Fruit fly (Drosophila melanogaster) whole organism, embryonic: Measurements from ENCODE around the gene CG7378.
A peak's percentile ranks its signal among the peaks of the same experiment; 100 is the strongest.

Source experiments
- Atf-2 ChIP-seq: fragments of 200-800 bp; sonication (Bioruptor generic); optimal IDR thresholded peaks from 2 replicates; lab custom pipeline; 2016; ENCODE audit warnings: missing biosample characterization, missing genetic modification characterization
- CG10267 ChIP-seq: fragments of 200-800 bp; sonication (Bioruptor generic); optimal IDR thresholded peaks from 2 replicates; lab custom pipeline; 2018; ENCODE audit warnings: missing biosample characterization, mild to moderate bottlenecking, missing genetic modification characterization, moderate library complexity
- CG10565 ChIP-seq: fragments of 200-800 bp; sonication (Bioruptor generic); optimal IDR thresholded peaks from 3 replicates; lab custom pipeline; 2016; ENCODE audit warnings: missing biosample characterization, mild to moderate bottlenecking, missing genetic modification characterization
- CG12104 ChIP-seq: fragments of 200-800 bp; sonication (Bioruptor generic); optimal IDR thresholded peaks from 3 replicates; lab custom pipeline; 2016; ENCODE audit warnings: missing biosample characterization, missing genetic modification characterization
- CG12219 ChIP-seq: fragments of 200-800 bp; sonication (Bioruptor generic); optimal IDR thresholded peaks from 3 replicates; lab custom pipeline; 2018; ENCODE audit warnings: missing biosample characterization, mild to moderate bottlenecking, missing genetic modification characterization
- CG1233 ChIP-seq: fragments of 200-800 bp; sonication (Bioruptor generic); optimal IDR thresholded peaks from 4 replicates; lab custom pipeline; 2018; ENCODE audit warnings: missing biosample characterization, mild to moderate bottlenecking, missing genetic modification characterization
- CG12391 ChIP-seq: fragments of 200-800 bp; sonication (Bioruptor generic); optimal IDR thresholded peaks from 3 replicates; lab custom pipeline; 2018; ENCODE audit warnings: missing biosample characterization, mild to moderate bottlenecking, missing genetic modification characterization, moderate library complexity
- CG13424 ChIP-seq: fragments of 200-800 bp; sonication (Bioruptor generic); optimal IDR thresholded peaks from 2 replicates; lab custom pipeline; 2019; ENCODE audit warnings: missing biosample characterization, mild to moderate bottlenecking, missing genetic modification characterization, moderate library complexity
- CG15514 ChIP-seq: fragments of 200-800 bp; sonication (Bioruptor generic); optimal IDR thresholded peaks from 3 replicates; lab custom pipeline; 2017; ENCODE audit warnings: missing biosample characterization, missing genetic modification characterization, mild to moderate bottlenecking, moderate library complexity, missing genetic modification reagents
- CG15601 ChIP-seq: fragments of 200-800 bp; sonication (Bioruptor generic); optimal IDR thresholded peaks from 3 replicates; lab custom pipeline; 2019; ENCODE audit warnings: missing biosample characterization, mild to moderate bottlenecking, missing genetic modification characterization, moderate library complexity
- CG17385 ChIP-seq: fragments of 200-800 bp; sonication (Bioruptor generic); optimal IDR thresholded peaks from 3 replicates; lab custom pipeline; 2018; ENCODE audit warnings: missing biosample characterization, mild to moderate bottlenecking, missing genetic modification characterization
- CG18262 ChIP-seq: fragments of 200-800 bp; optimal IDR thresholded peaks from 3 replicates; lab custom pipeline; 2019; ENCODE audit warnings: missing biosample characterization, mild to moderate bottlenecking, missing genetic modification characterization, moderate library complexity
- CG30403 ChIP-seq: fragments of 200-800 bp; sonication (Bioruptor generic); optimal IDR thresholded peaks from 3 replicates; lab custom pipeline; 2016; ENCODE audit warnings: missing biosample characterization, missing genetic modification characterization
- CG4282 ChIP-seq: fragments of 200-800 bp; sonication (Bioruptor generic); optimal IDR thresholded peaks from 2 replicates; lab custom pipeline; 2016; ENCODE audit warnings: missing biosample characterization, missing genetic modification characterization
- CG4424 ChIP-seq: fragments of 200-800 bp; sonication (Bioruptor generic); optimal IDR thresholded peaks from 3 replicates; lab custom pipeline; 2016; ENCODE audit warnings: missing biosample characterization, missing genetic modification characterization
- CG6254 ChIP-seq: fragments of 200-800 bp; sonication (Bioruptor generic); optimal IDR thresholded peaks from 3 replicates; lab custom pipeline; 2017; ENCODE audit warnings: mild to moderate bottlenecking, missing biosample characterization, missing genetic modification reagents, missing genetic modification characterization
- CG8359 ChIP-seq: fragments of 200-800 bp; sonication (Bioruptor generic); optimal IDR thresholded peaks from 2 replicates; lab custom pipeline; 2017; ENCODE audit warnings: missing biosample characterization, mild to moderate bottlenecking, missing genetic modification characterization, borderline replicate concordance
- CG9215 ChIP-seq: fragments of 200-800 bp; sonication (Bioruptor generic); IDR thresholded peaks from 2 replicates; pipeline ENCODE4 v1.3.6; 2022; ENCODE audit warnings: missing biosample characterization, missing genetic modification characterization
- Dad ChIP-seq: fragments of 200-800 bp; sonication (Bioruptor generic); optimal IDR thresholded peaks from 3 replicates; lab custom pipeline; 2016; ENCODE audit warnings: missing biosample characterization, missing genetic modification characterization
- ERR ChIP-seq: fragments of 200-800 bp; sonication (Bioruptor generic); optimal IDR thresholded peaks from 2 replicates; lab custom pipeline; 2016; ENCODE audit warnings: missing biosample characterization, missing genetic modification characterization
- Hand ChIP-seq: fragments of 200-800 bp; sonication (Bioruptor generic); optimal IDR thresholded peaks from 2 replicates; lab custom pipeline; 2017; ENCODE audit warnings: mild to moderate bottlenecking, missing biosample characterization, missing genetic modification reagents, missing genetic modification characterization
- Hsf ChIP-seq: fragments of 200-800 bp; sonication (Bioruptor generic); optimal IDR thresholded peaks from 3 replicates; lab custom pipeline; 2016; ENCODE audit warnings: missing biosample characterization, missing genetic modification characterization
- Lpt ChIP-seq: fragments of >200 bp; optimal IDR thresholded peaks from 2 replicates; lab custom pipeline; 2018; ENCODE audit warnings: missing biosample characterization, missing genetic modification characterization
- NC2β ChIP-seq: fragments of 200-800 bp; sonication (Bioruptor generic); optimal IDR thresholded peaks from 2 replicates; lab custom pipeline; 2016; ENCODE audit warnings: missing biosample characterization, missing genetic modification characterization
- Nf-YA ChIP-seq: fragments of 200-800 bp; sonication (Bioruptor generic); IDR thresholded peaks from 2 replicates; pipeline ENCODE4 v1.3.6; 2022; ENCODE audit warnings: missing biosample characterization, missing genetic modification characterization
- Optix ChIP-seq: fragments of 200-800 bp; sonication (Bioruptor generic); IDR thresholded peaks from 3 replicates; pipeline ENCODE4 v1.3.6; 2022; ENCODE audit warnings: missing biosample characterization, missing genetic modification characterization
- Ptx1 ChIP-seq: fragments of 200-800 bp; sonication (Bioruptor generic); IDR thresholded peaks from 2 replicates; pipeline ENCODE4 v1.3.6; 2022; ENCODE audit warnings: missing biosample characterization, missing genetic modification characterization
- bbx ChIP-seq: fragments of 200-800 bp; sonication (Bioruptor generic); IDR thresholded peaks from 2 replicates; pipeline ENCODE4 v1.3.6; 2022; ENCODE audit warnings: missing biosample characterization, missing genetic modification characterization; ENCODE audit not compliant: partially characterized antibody
- cas ChIP-seq: fragments of 200-800 bp; sonication (Bioruptor generic); IDR thresholded peaks from 2 replicates; pipeline ENCODE4 v1.3.6; 2022; ENCODE audit warnings: missing biosample characterization, missing genetic modification characterization
- croc ChIP-seq: fragments of 200-800 bp; sonication (Bioruptor generic); conservative IDR thresholded peaks from 3 replicates; pipeline ENCODE4 v1.3.6; 2022; ENCODE audit warnings: missing biosample characterization, missing genetic modification characterization
- dysf ChIP-seq: fragments of 200-800 bp; sonication (Bioruptor generic); IDR thresholded peaks from 3 replicates; pipeline ENCODE4 v1.3.6; 2022; ENCODE audit warnings: missing biosample characterization, missing genetic modification characterization
- esg ChIP-seq: fragments of 200-800 bp; sonication (Bioruptor generic); conservative IDR thresholded peaks from 2 replicates; pipeline ENCODE4 v1.3.6; 2022; ENCODE audit warnings: missing biosample characterization, missing genetic modification characterization
- gfzf ChIP-seq: fragments of 200-800 bp; sonication (Bioruptor generic); optimal IDR thresholded peaks from 2 replicates; lab custom pipeline; 2016; ENCODE audit warnings: missing biosample characterization, mild to moderate bottlenecking, missing genetic modification characterization, moderate library complexity
- grn ChIP-seq: fragments of 200-800 bp; sonication (Bioruptor generic); optimal IDR thresholded peaks from 3 replicates; lab custom pipeline; 2017; ENCODE audit warnings: missing biosample characterization, missing genetic modification characterization
- jigr1 ChIP-seq: fragments of 200-800 bp; sonication (Bioruptor generic); IDR thresholded peaks from 3 replicates; pipeline ENCODE4 v1.3.6; 2022; ENCODE audit warnings: missing biosample characterization, missing genetic modification characterization
- ken ChIP-seq: fragments of 200-800 bp; sonication (Bioruptor generic); IDR thresholded peaks from 3 replicates; pipeline ENCODE4 v1.3.6; 2022; ENCODE audit warnings: missing biosample characterization, missing genetic modification characterization
- nau ChIP-seq: fragments of 200-800 bp; sonication (Bioruptor generic); optimal IDR thresholded peaks from 3 replicates; lab custom pipeline; 2017; ENCODE audit warnings: missing biosample characterization, mild to moderate bottlenecking, missing genetic modification characterization, missing genetic modification reagents
- oc ChIP-seq: fragments of 200-800 bp; sonication (Bioruptor generic); optimal IDR thresholded peaks from 2 replicates; lab custom pipeline; 2018; ENCODE audit warnings: missing biosample characterization, mild to moderate bottlenecking, missing genetic modification characterization, moderate library complexity
- org-1 ChIP-seq: fragments of 200-800 bp; sonication (Bioruptor generic); optimal IDR thresholded peaks from 2 replicates; lab custom pipeline; 2017; ENCODE audit warnings: missing biosample characterization, missing genetic modification characterization
- pnt ChIP-seq: fragments of 200-800 bp; sonication (Bioruptor generic); optimal IDR thresholded peaks from 3 replicates; lab custom pipeline; 2016; ENCODE audit warnings: missing biosample characterization, missing genetic modification characterization
- prd ChIP-seq, 3 experiments: fragments of >200 bp in 2 of 3; fragments of 200-800 bp in 1 of 3; sonication (Bioruptor generic) in 1 of 3; optimal IDR thresholded peaks in 2 of 3; IDR thresholded peaks in 1 of 3; 2 replicates in 2 of 3; 3 replicates in 1 of 3; pipeline versions ENCODE4 v1.3.6 to Lab custom; 2017 to 2022; ENCODE audit warnings: missing biosample characterization in 1 of 3, missing genetic modification characterization in 1 of 3
- sisA ChIP-seq: fragments of 200-800 bp; sonication (Bioruptor generic); IDR thresholded peaks from 2 replicates; pipeline ENCODE4 v1.3.6; 2022; ENCODE audit warnings: missing biosample characterization, missing genetic modification characterization
- slp2 ChIP-seq: fragments of 200-800 bp; sonication (Bioruptor generic); optimal IDR thresholded peaks from 2 replicates; lab custom pipeline; 2016; ENCODE audit warnings: missing biosample characterization, missing genetic modification characterization
- tin ChIP-seq: fragments of 200-800 bp; sonication (Bioruptor generic); optimal IDR thresholded peaks from 3 replicates; lab custom pipeline; 2016; ENCODE audit warnings: missing biosample characterization, missing genetic modification characterization
- trem ChIP-seq: fragments of 200-800 bp; optimal IDR thresholded peaks from 3 replicates; lab custom pipeline; 2019; ENCODE audit warnings: missing biosample characterization, mild to moderate bottlenecking, missing genetic modification characterization, moderate library complexity
- unpg ChIP-seq: fragments of 200-800 bp; sonication (Bioruptor generic); optimal IDR thresholded peaks from 3 replicates; lab custom pipeline; 2018; ENCODE audit warnings: missing biosample characterization, mild to moderate bottlenecking, missing genetic modification characterization, moderate library complexity
- vvl ChIP-seq: fragments of 200-800 bp; sonication (Bioruptor generic); IDR thresholded peaks from 2 replicates; pipeline ENCODE4 v1.3.6; 2022; ENCODE audit warnings: missing biosample characterization, missing genetic modification characterization
- wor ChIP-seq: fragments of 200-800 bp; sonication (Bioruptor generic); IDR thresholded peaks from 2 replicates; pipeline ENCODE4 v1.3.6; 2022; ENCODE audit warnings: missing biosample characterization, missing genetic modification characterization
- yki ChIP-seq: fragments of >200 bp; optimal IDR thresholded peaks from 3 replicates; lab custom pipeline; 2018

The CG7378 gene

dm6 chrX:18920642-18921355 is 20.6 kb downstream of the CG7378 start (continued):
- TF ChIP-seq trem (tag; lab: Kevin White, UChicago) (peak; percentile 14), CG6254 (GFP tag; lab: Kevin White, UChicago) (peak; percentile 45), ken (GFP tag; lab: Robert Waterston, UW) (no peak), cas (GFP tag; lab: Robert Waterston, UW) (no peak), CG1233 (GFP tag; lab: Kevin White, UChicago) (peak; percentile 5), CG13424 (tag; lab: Kevin White, UChicago) (peak; percentile 55), CG15514 (no peak), esg (no peak; the same call in 1 of the 2 replicates), CG10267 (tag; lab: Kevin White, UChicago) (peak; percentile 35), Nf-YA (GFP tag; lab: Robert Waterston, UW) (no peak), Dad (GFP tag; lab: Kevin White, UChicago) (no peak), jigr1 (GFP tag; lab: Robert Waterston, UW) (no peak), Ptx1 (GFP tag; lab: Robert Waterston, UW) (peak; percentile 57; the same call in 1 of the 2 replicates), CG18262 (tag; lab: Kevin White, UChicago) (peak; percentile 75), prd (optimal IDR thresholded peaks at IDR 0.05; lab: Kevin White, UChicago) (no peak), prd (GFP tag; IDR thresholded peaks at IDR 0.05; lab: Robert Waterston, UW) (peak; percentile 48; the same call in 1 of the 3 replicates), oc (tag; lab: Kevin White, UChicago) (peak; percentile 18), bbx (no peak), Lpt (GFP tag; lab: Kevin White, UChicago) (no peak), CG17385 (GFP tag; lab: Kevin White, UChicago) (peak; percentile 28), croc (GFP tag; lab: Robert Waterston, UW) (peak; percentile 26; the same call in 1 of the 3 replicates), CG9215 (no peak), Optix (no peak), dysf (GFP tag; lab: Robert Waterston, UW) (peak; percentile 38; the same call in 1 of the 3 replicates), CG30403 (peak; percentile 50), vvl (GFP tag; lab: Robert Waterston, UW) (peak; percentile 31; the same call in 1 of the 2 replicates), Hand (GFP tag; lab: Kevin White, UChicago) (no peak), CG15601 (peak; percentile 52), sisA (GFP tag; lab: Robert Waterston, UW) (peak; percentile 54), nau (GFP tag; lab: Kevin White, UChicago) (peak; percentile 15), NC2β (GFP tag; lab: Kevin White, UChicago) (peak; percentile 10), CG10565 (GFP tag; lab: Kevin White, UChicago) (no peak), CG12219 (peak; percentile 18), Atf-2 (no peak), wor (GFP tag; lab: Robert Waterston, UW) (peak; percentile 28; the same call in 1 of the 2 replicates), pnt (GFP tag; lab: Kevin White, UChicago) (peak; percentile 43), CG12104 (GFP tag; lab: Kevin White, UChicago) (peak; percentile 24), CG4282 (no peak), tin (GFP tag; lab: Kevin White, UChicago) (peak; percentile 33), gfzf (GFP tag; lab: Kevin White, UChicago) (no peak), unpg (GFP tag; lab: Kevin White, UChicago) (peak; percentile 59), CG12391 (tag; lab: Kevin White, UChicago) (peak; percentile 60), slp2 (peak; percentile 13), org-1 (GFP tag; lab: Kevin White, UChicago) (peak; percentile 37), Hsf (GFP tag; lab: Kevin White, UChicago) (peak; percentile 33), yki (lab: Kevin White, UChicago) (no peak), CG8359 (GFP tag; lab: Kevin White, UChicago) (peak; percentile 41), CG4424 (GFP tag; lab: Kevin White, UChicago) (peak; percentile 36), ERR (GFP tag; lab: Kevin White, UChicago) (no peak), grn (no peak)
